Worm (Caenorhabditis elegans) whole organism, L2 larva: ENCODE measurements around the gene F54D5.7.

Experiments
- aly-2 ChIP-seq: fragments of 150-350 bp; optimal IDR thresholded peaks from 2 replicates; lab custom pipeline; 2014; ENCODE audit warnings: missing biosample characterization, missing genetic modification characterization
- ceh-82 ChIP-seq: fragments of 150-350 bp; optimal IDR thresholded peaks from 2 replicates; lab custom pipeline; 2014; ENCODE audit warnings: missing biosample characterization, missing genetic modification characterization
- crh-2 ChIP-seq: sonication (generic microtip); optimal IDR thresholded peaks from 2 replicates; lab custom pipeline; 2017; ENCODE audit warnings: missing biosample characterization, missing genetic modification characterization
- elt-1 ChIP-seq: fragments of 150-350 bp; optimal IDR thresholded peaks from 2 replicates; lab custom pipeline; 2014; ENCODE audit warnings: missing biosample characterization, missing genetic modification characterization
- lin-11 ChIP-seq: fragments of 150-350 bp; sonication (generic microtip); optimal IDR thresholded peaks from 2 replicates; lab custom pipeline; 2014; ENCODE audit warnings: missing biosample characterization, missing genetic modification characterization, inconsistent platforms, mixed read lengths
- mdl-1 ChIP-seq, 2 experiments: fragments of 150-350 bp in 1 of 2; sonication (generic microtip) in 1 of 2; optimal IDR thresholded peaks; 2 replicates each; lab custom pipeline; 2017; ENCODE audit warnings: missing biosample characterization in 2 of 2, missing genetic modification characterization in 2 of 2
- nhr-10 ChIP-seq: sonication (generic microtip); optimal IDR thresholded peaks from 2 replicates; lab custom pipeline; 2017; ENCODE audit warnings: missing biosample characterization, missing genetic modification characterization
- nhr-12 ChIP-seq: fragments of 150-350 bp; optimal IDR thresholded peaks from 2 replicates; lab custom pipeline; 2014; ENCODE audit warnings: missing biosample characterization, missing genetic modification characterization
- peb-1 ChIP-seq: fragments of 150-350 bp; optimal IDR thresholded peaks from 2 replicates; lab custom pipeline; 2014; ENCODE audit warnings: missing biosample characterization, missing genetic modification characterization
- ztf-11 ChIP-seq: sonication (generic microtip); optimal IDR thresholded peaks from 2 replicates; lab custom pipeline; 2017; ENCODE audit warnings: missing biosample characterization, missing genetic modification characterization
- ztf-4 ChIP-seq: fragments of 150-350 bp; optimal IDR thresholded peaks from 2 replicates; lab custom pipeline; 2014; ENCODE audit warnings: missing biosample characterization, missing genetic modification characterization

- no peak for TF ChIP-seq ztf-11 (tag; lab: Kevin White, UChicago)
- TF ChIP-seq ceh-82 (tag; lab: Kevin White, UChicago): no peak
- TF ChIP-seq ztf-4 (tag; lab: Kevin White, UChicago): no peak
- no peak for TF ChIP-seq nhr-10
- TF ChIP-seq elt-1 (tag; lab: Kevin White, UChicago): no peak
- TF ChIP-seq crh-2 (tag; lab: Kevin White, UChicago): no peak
- no peak for TF ChIP-seq lin-11
- TF ChIP-seq nhr-12 (tag; lab: Kevin White, UChicago): no peak
- TF ChIP-seq mdl-1 (tag; optimal IDR thresholded peaks at IDR 0.05; lab: Kevin White, UChicago): no peak
- TF ChIP-seq peb-1 (tag; lab: Kevin White, UChicago): no peak
- no peak for TF ChIP-seq aly-2 (tag; lab: Kevin White, UChicago)
Measured at ce11 chrII:11568670-11569069, 21.4 kb downstream of the F54D5.7 start.
